Worm (Caenorhabditis elegans): ENCODE results near the gene srd-19.

- TF ChIP-seq nhr-237 (tag; optimal IDR thresholded peaks at IDR 0.05) (no peak), unc-39 (tag; optimal IDR thresholded peaks at IDR 0.05) (no peak)
These were observed 48.4 kb downstream of the srd-19 start, which contains the start of gene ifbp-1 for ce11 chrV:13380178-13380577.
